Fruit fly (Drosophila melanogaster): ENCODE results near the gene DopEcR.

Gene DopEcR

DNA sequence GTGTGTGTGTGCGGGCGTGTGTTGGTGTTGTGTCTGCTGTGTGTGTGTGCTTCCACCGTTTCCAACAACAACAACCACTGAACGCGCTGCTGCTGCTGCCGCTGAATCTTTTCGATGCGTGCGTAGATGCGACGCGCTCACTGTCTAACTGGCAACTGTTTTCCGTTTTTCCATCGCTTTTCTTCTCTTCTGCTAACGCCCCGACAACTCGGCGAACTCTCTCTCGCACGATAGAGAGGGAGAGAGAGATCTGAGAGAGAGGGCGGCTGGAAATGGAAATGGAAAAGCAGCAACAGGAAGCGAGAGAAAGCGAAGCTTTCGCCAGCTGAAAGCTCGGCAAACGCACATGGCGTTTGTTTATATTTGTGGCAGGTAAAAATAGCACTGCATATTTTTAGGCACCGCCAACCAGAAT, at the start of gene DopEcR:
Gene DopEcR, minus strand, starts transcription at position 157 of the 415 bp plus-strand sequence.
- no peak for TF ChIP-seq noc (tag; optimal IDR thresholded peaks at IDR 0.05)

DNA sequence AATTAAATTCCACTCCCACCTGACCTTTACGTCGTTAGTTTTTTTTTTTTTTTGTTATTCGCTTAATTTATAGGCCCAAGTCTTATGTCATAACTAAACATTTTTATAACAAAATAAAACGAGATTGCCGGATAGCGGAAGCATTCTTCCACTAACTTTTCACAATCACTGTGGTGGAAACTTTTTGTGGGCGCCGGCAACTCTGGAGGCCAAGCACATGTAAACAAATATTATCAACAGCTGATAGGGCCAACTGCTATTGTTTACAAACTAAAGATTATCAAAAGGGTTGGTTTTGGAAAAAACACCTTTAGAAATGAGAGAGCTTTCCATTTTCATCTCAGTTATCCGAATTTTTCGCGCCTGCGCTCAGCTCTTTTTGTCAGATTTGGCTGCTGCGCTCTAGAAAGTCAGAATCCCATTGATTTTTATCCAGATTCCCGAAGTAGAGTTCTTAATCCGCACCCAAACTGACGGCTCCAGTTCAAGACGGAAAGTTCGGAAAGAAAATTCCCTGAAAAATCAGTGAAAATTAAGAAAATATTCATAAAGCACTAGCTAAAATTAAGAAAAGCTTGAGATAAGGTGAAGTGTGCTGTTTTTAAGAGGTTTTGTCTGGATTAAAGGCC, 48.8 kb upstream of the DopEcR start, which contains the start of gene nAChRbeta1:
Gene nAChRbeta1, plus strand, starts transcription at position 432 of the 629 bp plus-strand sequence.
- TF ChIP-seq noc (tag; optimal IDR thresholded peaks at IDR 0.05): no peak

DNA sequence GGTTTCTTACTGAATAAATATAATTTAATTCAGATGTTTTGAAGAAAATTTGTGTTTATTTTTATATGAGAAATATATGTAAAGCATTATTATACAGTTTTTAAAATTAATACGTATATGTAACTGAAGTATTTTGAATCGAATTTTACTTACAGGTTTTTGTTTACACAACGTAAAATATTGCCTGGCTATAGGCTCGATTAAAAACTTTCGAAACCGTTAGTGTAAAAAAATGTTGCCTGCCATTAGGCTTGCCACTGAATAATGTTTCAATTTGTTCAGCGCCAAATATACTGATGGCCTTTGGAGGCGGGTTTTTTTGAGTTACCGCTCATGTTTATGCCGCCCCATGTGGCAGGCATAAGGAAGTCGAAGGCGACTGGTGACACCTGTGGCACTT, 46.4 kb upstream of the DopEcR start:
- TF ChIP-seq noc (tag; optimal IDR thresholded peaks at IDR 0.05): no peak

- TF ChIP-seq noc (tag; optimal IDR thresholded peaks at IDR 0.05): no peak
These were observed 41.2 kb upstream of the DopEcR start, which contains the start of gene CG15020 for dm6 chr3L:4421362-4421761. Gene CG15020, plus strand, starts transcription at chr3L:4421662.

dm6 chr3L:4417543-4417942, 37.4 kb upstream of the DopEcR start:
- TF ChIP-seq noc (tag; optimal IDR thresholded peaks at IDR 0.05): no peak

DNA sequence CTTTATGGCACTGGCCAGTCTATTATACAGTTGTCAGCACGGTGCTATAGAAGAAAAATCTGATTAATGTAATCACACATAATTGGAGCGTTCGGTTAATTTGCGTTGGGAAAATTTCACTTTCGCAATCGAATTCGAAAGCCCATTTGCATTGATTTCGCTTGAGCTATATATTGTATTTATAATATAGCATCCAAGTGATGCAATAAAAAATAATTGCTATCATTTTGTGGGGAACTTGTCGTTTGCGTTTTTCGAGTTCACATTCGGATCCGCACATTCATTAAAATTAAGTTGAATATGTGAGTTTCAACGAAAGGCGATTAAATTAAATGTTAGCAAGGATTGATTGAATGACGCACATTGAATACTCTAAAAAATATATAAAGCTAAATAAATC, 36.9 kb upstream of the DopEcR start:
- no peak for TF ChIP-seq noc (tag; optimal IDR thresholded peaks at IDR 0.05)

dm6 chr3L:4415326-4416274, 35.4 kb upstream of the DopEcR start:
- TF ChIP-seq noc (tag; optimal IDR thresholded peaks at IDR 0.05): peak; percentile 42

DNA sequence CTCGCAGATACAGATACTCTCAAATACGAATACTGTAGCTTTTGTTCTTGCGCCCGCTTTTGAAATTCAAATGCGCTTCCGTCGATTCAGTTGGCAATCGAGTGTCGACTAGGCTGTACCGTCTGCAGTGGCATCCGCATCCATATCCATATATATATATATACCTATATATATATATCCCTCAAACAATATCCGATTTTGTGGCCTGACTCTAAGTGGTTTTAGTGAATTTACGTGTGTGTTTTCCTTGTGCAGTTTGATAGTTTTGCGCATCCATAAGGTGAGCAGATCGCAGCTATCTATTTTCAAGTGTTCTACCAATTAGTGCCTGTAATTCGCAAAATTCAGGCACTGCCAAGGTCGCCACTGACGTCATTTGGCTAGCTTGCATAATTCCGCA, 34.4 kb upstream of the DopEcR start:
- TF ChIP-seq noc (tag; optimal IDR thresholded peaks at IDR 0.05): no peak

dm6 chr3L:4413800-4414446, 33.7 kb upstream of the DopEcR start:
- TF ChIP-seq noc (tag; optimal IDR thresholded peaks at IDR 0.05): no peak

DNA sequence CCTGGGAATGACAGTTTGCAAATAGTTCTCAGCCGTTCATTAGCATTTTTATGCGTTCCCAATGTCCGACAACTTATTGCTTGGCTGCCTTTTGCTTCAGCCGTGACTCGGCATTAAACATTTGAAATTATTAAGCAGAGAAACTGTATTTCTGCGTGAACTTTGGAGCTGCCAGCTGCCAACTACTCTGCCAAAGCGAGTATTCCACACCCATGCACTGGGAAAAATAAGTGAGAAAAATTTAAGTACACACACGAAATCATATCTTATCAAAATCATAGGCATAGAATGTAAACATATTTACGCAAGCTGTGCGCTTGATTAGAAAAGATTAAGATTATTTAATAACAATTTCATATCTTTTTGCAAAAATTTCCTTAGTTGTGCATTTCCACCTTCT, 32.8 kb upstream of the DopEcR start:
- peak; percentile 42 for TF ChIP-seq noc (tag; optimal IDR thresholded peaks at IDR 0.05)

DNA sequence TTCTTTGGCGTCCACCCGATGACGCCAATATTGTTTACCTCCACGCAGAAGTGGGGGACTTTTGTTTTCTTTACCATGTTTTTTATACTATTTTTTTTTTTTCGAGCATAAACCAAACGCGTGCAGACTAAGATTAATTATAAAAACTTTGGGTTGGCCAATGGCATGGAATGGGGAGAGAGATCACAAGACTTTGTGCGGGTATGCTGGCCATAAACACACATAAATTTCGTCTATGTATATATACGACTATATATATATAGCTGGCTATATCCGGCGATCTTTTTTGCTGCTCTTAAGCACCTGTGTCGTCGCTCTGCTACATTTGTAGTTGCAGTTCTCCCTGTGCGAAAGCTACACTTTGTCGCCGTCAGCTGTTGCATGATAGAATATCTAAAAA, 31.8 kb upstream of the DopEcR start:
- no peak for TF ChIP-seq noc (tag; optimal IDR thresholded peaks at IDR 0.05)

- TF ChIP-seq noc (tag; optimal IDR thresholded peaks at IDR 0.05): no peak
These were observed 31.1 kb upstream of the DopEcR start for dm6 chr3L:4411025-4411873.

- no peak for TF ChIP-seq noc (tag; optimal IDR thresholded peaks at IDR 0.05)
These were observed 29.9 kb upstream of the DopEcR start for dm6 chr3L:4409898-4410629.

dm6 chr3L:4409134-4409897, 29.1 kb upstream of the DopEcR start:
- no peak for TF ChIP-seq noc (tag; optimal IDR thresholded peaks at IDR 0.05)

All from whole organism, larva.